Worm (Caenorhabditis elegans) whole organism, midembryonic: ENCODE results near the gene srt-19.
"Not testable (repeated sequence)": the region's sequence is repeated elsewhere in the genome, so short reads cannot be mapped to it uniquely, and the experiment has no call there.

Experiments used
- T22C8.4 ChIP-seq: fragments of 200-800 bp; sonication (Bioruptor generic); IDR thresholded peaks from 2 replicates; pipeline ENCODE4 v1.3.6; 2022; ENCODE audit warnings: missing genetic modification characterization, missing compliant biosample characterization
- cog-1 ChIP-seq: sonication (generic microtip); optimal IDR thresholded peaks from 2 replicates; lab custom pipeline; 2016; ENCODE audit warnings: missing genetic modification characterization, missing compliant biosample characterization
- flt-1 ChIP-seq: fragments of 200-800 bp; sonication (Bioruptor generic); IDR thresholded peaks from 2 replicates; pipeline ENCODE4 v1.3.6; 2022; ENCODE audit warnings: missing genetic modification characterization, missing compliant biosample characterization
- klf-2 ChIP-seq: fragments of 200-800 bp; sonication (Bioruptor generic); conservative IDR thresholded peaks from 2 replicates; pipeline ENCODE4 v1.3.6; 2022; ENCODE audit warnings: missing genetic modification reagents, missing genetic modification characterization, missing compliant biosample characterization
- med-1 ChIP-seq: sonication (generic microtip); optimal IDR thresholded peaks from 2 replicates; lab custom pipeline; 2017; ENCODE audit warnings: missing genetic modification characterization, mild to moderate bottlenecking, missing compliant biosample characterization, antibody characterized with exemption, missing genetic modification reagents; ENCODE audit not compliant: insufficient read depth
- ref-1 ChIP-seq: fragments of 200-800 bp; sonication (Bioruptor generic); conservative IDR thresholded peaks from 2 replicates; pipeline ENCODE4 v1.3.6; 2022; ENCODE audit warnings: missing genetic modification reagents, missing genetic modification characterization, missing compliant biosample characterization
- tab-1 ChIP-seq: fragments of 200-800 bp; sonication (Bioruptor generic); IDR thresholded peaks from 2 replicates; pipeline ENCODE4 v1.3.6; 2022; ENCODE audit warnings: missing genetic modification characterization, missing compliant biosample characterization
- ztf-23 ChIP-seq: fragments of 200-800 bp; sonication (Bioruptor generic); IDR thresholded peaks from 2 replicates; pipeline ENCODE4 v1.3.6; 2022; ENCODE audit warnings: missing genetic modification reagents, missing genetic modification characterization, missing compliant biosample characterization
- ztf-29 ChIP-seq: fragments of 200-800 bp; sonication (Bioruptor generic); IDR thresholded peaks from 2 replicates; pipeline ENCODE4 v1.3.6; 2022; ENCODE audit warnings: missing genetic modification reagents, missing genetic modification characterization, missing compliant biosample characterization

Gene srt-19

DNA sequence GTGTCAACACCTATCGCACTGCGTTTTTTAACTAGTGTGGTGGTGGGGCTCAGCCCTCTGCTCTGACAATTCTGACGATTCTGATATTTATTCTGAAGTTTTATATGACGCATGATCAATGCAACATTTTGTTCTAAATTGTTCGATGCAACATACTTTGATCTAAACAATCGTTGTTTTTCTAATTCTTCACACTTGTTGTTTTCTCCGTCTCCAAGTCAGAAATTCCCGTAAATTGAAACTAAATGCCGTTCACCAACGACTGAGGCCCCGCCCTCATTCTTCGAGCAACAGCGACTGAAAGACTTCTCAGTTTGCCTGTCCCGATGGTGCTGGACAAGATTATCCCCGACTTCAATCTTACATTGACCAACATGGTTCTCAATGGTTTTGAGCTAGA, at the start of gene srt-19:
TSS of gene srt-19 (plus strand) at position 301 of the 400 bp plus-strand sequence.
- TF ChIP-seq ref-1 (GFP tag; lab: Robert Waterston, UW); ztf-23 (GFP tag; lab: Robert Waterston, UW); med-1: not testable (repeated sequence)

DNA sequence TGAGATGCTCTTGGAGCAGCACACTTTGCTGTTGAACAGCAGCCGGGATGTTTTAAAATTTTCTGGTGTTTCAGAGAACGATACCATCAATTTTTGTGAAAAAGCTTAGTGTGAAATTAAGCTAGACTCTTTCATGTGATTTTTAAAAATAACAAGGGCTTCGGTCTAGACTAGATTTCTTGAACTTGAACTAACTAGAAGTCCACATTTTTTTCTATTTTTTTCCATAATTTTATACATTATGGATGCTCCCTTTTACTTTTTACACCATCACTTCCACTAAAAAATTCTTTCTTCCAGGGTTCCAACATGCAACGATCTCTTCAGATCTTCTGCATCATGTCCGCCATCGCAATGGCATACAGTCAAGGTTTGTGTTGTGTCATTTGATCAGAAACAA, 48.7 kb upstream of the srt-19 start, which contains the start of gene nlp-13:
TSS of gene nlp-13 (plus strand) at position 301 of the 400 bp plus-strand sequence.
- no peak for TF ChIP-seq ztf-23 (GFP tag; lab: Robert Waterston, UW)
- no peak for TF ChIP-seq cog-1 (tag; lab: Kevin White, UChicago)
- no peak for TF ChIP-seq klf-2 (GFP tag; lab: Robert Waterston, UW)
- TF ChIP-seq T22C8.4 (GFP tag; lab: Robert Waterston, UW) = no peak
- no peak for TF ChIP-seq med-1
- TF ChIP-seq ref-1 (GFP tag; lab: Robert Waterston, UW) = no peak
- TF ChIP-seq flt-1 (GFP tag; lab: Robert Waterston, UW) = no peak
- TF ChIP-seq tab-1 (GFP tag; lab: Robert Waterston, UW) = no peak
- TF ChIP-seq ztf-29 (GFP tag; lab: Robert Waterston, UW) = no peak

DNA sequence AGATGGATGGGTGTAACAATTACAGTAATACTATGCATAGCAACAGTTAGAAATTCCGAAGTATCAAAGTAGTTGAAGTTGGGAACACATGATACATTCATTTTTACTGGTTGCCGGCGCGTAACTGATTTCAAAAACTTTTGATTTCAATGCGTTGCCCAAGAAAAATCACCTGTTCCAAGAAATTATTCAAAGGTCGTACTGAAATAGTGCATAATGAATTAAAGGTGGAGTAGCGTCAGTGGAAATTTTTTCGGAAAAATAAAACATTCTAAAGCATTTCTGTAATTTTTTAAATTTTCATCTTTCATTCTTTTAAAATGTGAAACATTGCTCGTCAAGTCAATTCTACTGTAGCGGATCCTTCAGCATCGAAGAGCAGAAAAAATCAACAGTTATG, 44.5 kb upstream of the srt-19 start, which contains the start of gene srh-204:
TSS of gene srh-204 (minus strand) at position 101 of the 400 bp plus-strand sequence.
- TF ChIP-seq T22C8.4 (GFP tag; lab: Robert Waterston, UW) (no peak), ref-1 (GFP tag; lab: Robert Waterston, UW) (no peak), med-1 (no peak), flt-1 (GFP tag; lab: Robert Waterston, UW) (no peak), cog-1 (tag; lab: Kevin White, UChicago) (no peak), ztf-29 (GFP tag; lab: Robert Waterston, UW) (no peak), klf-2 (GFP tag; lab: Robert Waterston, UW) (no peak), ztf-23 (GFP tag; lab: Robert Waterston, UW) (no peak), tab-1 (GFP tag; lab: Robert Waterston, UW) (no peak)

DNA sequence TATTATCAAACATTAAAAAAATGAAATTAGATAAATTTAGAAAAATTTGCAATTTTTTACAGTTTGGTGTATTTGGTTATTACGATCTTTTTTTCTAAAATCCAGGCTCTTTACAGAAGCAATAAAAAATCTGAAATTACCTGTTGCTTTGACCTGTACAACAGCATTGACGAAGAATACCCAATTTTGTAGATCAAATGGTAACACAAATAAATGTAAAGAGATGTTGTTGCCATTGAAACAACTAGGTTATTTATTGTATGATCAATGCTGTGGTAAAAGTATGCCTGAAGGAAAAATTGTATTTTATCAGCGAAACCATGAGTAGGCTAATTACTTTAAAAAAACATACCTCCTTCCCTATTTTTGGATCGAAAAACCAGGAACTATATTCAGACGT, 43.3 kb upstream of the srt-19 start:
- TF ChIP-seq flt-1 (GFP tag; lab: Robert Waterston, UW) = no peak
- no peak for TF ChIP-seq ztf-29 (GFP tag; lab: Robert Waterston, UW)
- TF ChIP-seq tab-1 (GFP tag; lab: Robert Waterston, UW) = no peak
- no peak for TF ChIP-seq cog-1 (tag; lab: Kevin White, UChicago)
- no peak for TF ChIP-seq ztf-23 (GFP tag; lab: Robert Waterston, UW)
- TF ChIP-seq ref-1 (GFP tag; lab: Robert Waterston, UW) = no peak

DNA sequence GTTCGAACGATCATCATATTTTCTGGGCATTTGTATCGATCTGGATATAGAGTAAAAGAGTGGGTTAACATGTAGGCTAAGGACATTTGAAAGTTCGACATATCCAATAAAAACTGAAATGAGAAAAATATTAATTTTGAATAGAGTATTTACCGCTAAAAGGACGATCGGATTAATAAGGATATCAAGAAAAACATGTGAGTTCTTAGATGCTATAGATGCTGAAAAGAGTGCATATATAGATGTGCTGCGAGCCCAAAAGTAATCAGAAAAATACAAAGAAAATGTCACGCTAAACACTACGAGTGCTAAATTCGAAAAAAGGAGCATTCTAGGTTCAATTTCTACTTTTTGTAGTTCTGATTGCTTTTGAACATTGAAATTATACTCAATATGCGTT, 42.4 kb upstream of the srt-19 start, which contains the start of gene srt-12:
TSS of gene srt-12 (minus strand) at position 101 of the 400 bp plus-strand sequence.
- no peak for TF ChIP-seq T22C8.4 (GFP tag; lab: Robert Waterston, UW)
- no peak for TF ChIP-seq cog-1 (tag; lab: Kevin White, UChicago)
- TF ChIP-seq ref-1 (GFP tag; lab: Robert Waterston, UW) = no peak
- no peak for TF ChIP-seq tab-1 (GFP tag; lab: Robert Waterston, UW)
- no peak for TF ChIP-seq flt-1 (GFP tag; lab: Robert Waterston, UW)
- no peak for TF ChIP-seq klf-2 (GFP tag; lab: Robert Waterston, UW)
- TF ChIP-seq ztf-23 (GFP tag; lab: Robert Waterston, UW) = no peak
- no peak for TF ChIP-seq med-1
- no peak for TF ChIP-seq ztf-29 (GFP tag; lab: Robert Waterston, UW)

DNA sequence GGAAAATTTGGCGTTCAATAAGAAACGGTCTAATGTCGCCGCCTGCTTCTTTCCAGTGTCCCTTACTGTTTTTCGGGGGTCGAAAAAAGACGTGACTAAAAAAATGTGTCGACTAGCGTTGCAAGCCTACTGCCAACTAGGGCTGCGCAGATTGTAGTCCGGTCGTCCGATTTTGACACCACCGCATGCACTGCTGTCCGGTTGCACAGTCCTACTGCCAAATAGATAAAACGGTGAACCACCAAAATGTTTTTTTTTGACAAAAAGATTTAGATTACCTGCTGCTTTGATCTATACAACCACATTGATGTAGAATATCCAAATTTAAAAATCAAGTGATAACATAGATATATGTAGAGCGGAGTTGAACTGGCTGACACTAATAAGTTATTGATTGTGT, 36.5 kb upstream of the srt-19 start:
- no peak for TF ChIP-seq tab-1 (GFP tag; lab: Robert Waterston, UW)
- no peak for TF ChIP-seq cog-1 (tag; lab: Kevin White, UChicago)
- TF ChIP-seq klf-2 (GFP tag; lab: Robert Waterston, UW) = no peak
- TF ChIP-seq T22C8.4 (GFP tag; lab: Robert Waterston, UW) = no peak
- TF ChIP-seq med-1 = no peak

DNA sequence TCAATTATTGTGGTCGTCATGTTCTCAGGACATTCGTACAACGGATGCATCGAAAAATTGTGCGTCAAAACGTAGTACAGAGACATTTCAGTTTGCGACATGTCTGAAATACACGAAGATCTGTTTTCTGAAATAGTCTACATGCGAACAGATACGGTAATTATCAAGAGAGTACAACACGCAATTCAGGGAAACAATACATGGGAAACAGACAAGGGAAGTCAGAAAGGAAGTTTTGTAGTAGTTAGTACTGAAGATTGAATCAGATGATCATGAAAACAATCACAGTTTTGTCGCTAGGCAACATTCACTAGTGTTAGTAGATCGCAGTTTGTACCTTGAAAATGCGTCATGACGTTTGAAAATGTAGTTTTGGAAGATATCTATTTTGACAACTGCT, 34.8 kb upstream of the srt-19 start, which contains the start of gene srt-13:
TSS of gene srt-13 (minus strand) at position 101 of the 400 bp plus-strand sequence.
- TF ChIP-seq ztf-29 (GFP tag; lab: Robert Waterston, UW) = no peak
- TF ChIP-seq tab-1 (GFP tag; lab: Robert Waterston, UW) = no peak
- TF ChIP-seq med-1 = no peak
- no peak for TF ChIP-seq cog-1 (tag; lab: Kevin White, UChicago)

DNA sequence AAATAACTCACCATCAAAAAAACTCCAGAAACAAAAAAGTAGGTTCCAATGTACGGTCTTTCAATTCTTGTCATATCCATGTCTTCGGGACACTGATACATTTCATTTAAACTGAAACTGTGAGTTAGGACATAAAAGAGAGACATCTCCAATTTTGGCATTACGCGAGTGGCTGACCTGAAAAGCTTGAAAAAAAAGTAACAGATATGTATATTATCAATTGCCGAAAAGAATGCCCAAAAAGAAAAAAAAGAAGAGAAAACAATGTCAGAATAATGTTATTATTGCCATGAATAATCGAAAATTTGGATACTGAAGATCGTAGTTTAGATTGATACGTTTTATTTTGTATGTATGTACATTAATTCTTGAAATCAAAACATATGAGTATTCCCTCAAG, 28.4 kb upstream of the srt-19 start, which contains the start of gene srt-14:
TSS of gene srt-14 (minus strand) at position 101 of the 400 bp plus-strand sequence.
- TF ChIP-seq cog-1 (tag; lab: Kevin White, UChicago) = no peak
- TF ChIP-seq tab-1 (GFP tag; lab: Robert Waterston, UW) = no peak
- no peak for TF ChIP-seq ztf-29 (GFP tag; lab: Robert Waterston, UW)
- TF ChIP-seq T22C8.4 (GFP tag; lab: Robert Waterston, UW) = no peak
- TF ChIP-seq flt-1 (GFP tag; lab: Robert Waterston, UW) = no peak
- no peak for TF ChIP-seq ztf-23 (GFP tag; lab: Robert Waterston, UW)
- TF ChIP-seq med-1 = no peak
- TF ChIP-seq klf-2 (GFP tag; lab: Robert Waterston, UW) = no peak
- no peak for TF ChIP-seq ref-1 (GFP tag; lab: Robert Waterston, UW)

DNA sequence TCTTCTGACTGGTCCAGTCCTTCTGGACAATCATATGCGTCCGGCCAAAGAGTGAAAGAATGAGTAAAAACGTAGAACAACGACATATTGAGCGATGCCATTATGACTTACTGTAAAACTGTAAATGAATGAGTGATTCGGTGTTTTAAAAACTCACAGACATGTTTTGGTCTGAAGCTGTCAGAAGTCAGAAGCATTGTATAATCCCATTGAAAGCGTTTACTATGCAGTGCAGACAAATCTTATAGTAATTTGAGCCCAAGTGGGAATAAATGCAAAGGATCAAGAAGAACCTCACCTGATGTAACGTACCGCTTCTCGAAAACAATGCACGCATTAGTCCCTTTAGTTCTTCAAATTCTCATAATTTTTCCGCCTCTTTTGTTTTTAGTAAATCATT, 24.7 kb upstream of the srt-19 start, which contains the start of gene srt-3:
TSS of gene srt-3 (minus strand) at position 101 of the 400 bp plus-strand sequence.
- TF ChIP-seq ztf-23 (GFP tag; lab: Robert Waterston, UW) (no peak), cog-1 (tag; lab: Kevin White, UChicago) (no peak), med-1 (no peak), T22C8.4 (GFP tag; lab: Robert Waterston, UW) (no peak), tab-1 (GFP tag; lab: Robert Waterston, UW) (no peak), flt-1 (GFP tag; lab: Robert Waterston, UW) (no peak), klf-2 (GFP tag; lab: Robert Waterston, UW) (no peak), ztf-29 (GFP tag; lab: Robert Waterston, UW) (no peak), ref-1 (GFP tag; lab: Robert Waterston, UW) (no peak)

DNA sequence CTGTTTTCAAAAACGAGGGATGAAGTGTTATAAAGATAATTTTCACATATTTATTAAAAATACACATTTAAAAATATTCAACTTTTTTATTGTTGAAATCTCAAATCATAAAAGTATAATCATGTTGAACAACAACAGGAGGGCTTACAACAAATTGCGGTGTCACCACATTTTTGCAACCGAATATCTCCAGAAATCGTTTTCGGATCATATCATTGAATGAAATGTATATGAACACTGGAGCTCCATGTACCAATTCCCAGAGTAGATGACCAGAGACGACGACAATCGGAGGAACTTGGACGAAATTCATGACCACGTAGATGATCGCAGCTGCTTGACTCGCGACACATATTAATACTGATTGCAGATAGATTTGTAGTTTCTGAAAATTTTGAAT, 23.5 kb upstream of the srt-19 start:
- TF ChIP-seq ref-1 (GFP tag; lab: Robert Waterston, UW) (no peak), tab-1 (GFP tag; lab: Robert Waterston, UW) (no peak), T22C8.4 (GFP tag; lab: Robert Waterston, UW) (no peak), cog-1 (tag; lab: Kevin White, UChicago) (no peak), flt-1 (GFP tag; lab: Robert Waterston, UW) (no peak), klf-2 (GFP tag; lab: Robert Waterston, UW) (no peak), ztf-23 (GFP tag; lab: Robert Waterston, UW) (no peak), med-1 (no peak), ztf-29 (GFP tag; lab: Robert Waterston, UW) (no peak)
